Worm (Caenorhabditis elegans) whole organism, L4 larva: ENCODE measurements around the gene nspd-4.

Source experiments
- D1046.2 ChIP-seq: fragments of 200-800 bp; sonication (Bioruptor generic); IDR thresholded peaks from 2 replicates; pipeline ENCODE4 v1.3.6; 2022; ENCODE audit warnings: missing genetic modification characterization, missing compliant biosample characterization
- F10B5.3 ChIP-seq: sonication (generic microtip); optimal IDR thresholded peaks from 2 replicates; lab custom pipeline; 2016; ENCODE audit warnings: mild to moderate bottlenecking, missing genetic modification characterization, missing compliant biosample characterization
- F44E2.7 ChIP-seq: fragments of 200-800 bp; sonication (Bioruptor generic); IDR thresholded peaks from 2 replicates; pipeline ENCODE4 v2.1.2; 2022; ENCODE audit warnings: missing genetic modification characterization, missing compliant biosample characterization
- F49E8.2 ChIP-seq: sonication (generic microtip); optimal IDR thresholded peaks from 2 replicates; lab custom pipeline; 2016; ENCODE audit warnings: missing compliant biosample characterization, mild to moderate bottlenecking, missing genetic modification characterization, borderline replicate concordance
- T26A8.4 ChIP-seq: fragments of 200-800 bp; sonication (Bioruptor generic); IDR thresholded peaks from 2 replicates; pipeline ENCODE4 v1.3.6; 2022; ENCODE audit warnings: missing genetic modification characterization, missing compliant biosample characterization
- ZK546.5 ChIP-seq, 2 experiments: sonication (generic microtip); optimal IDR thresholded peaks; 2 replicates each; lab custom pipeline; 2017; ENCODE audit warnings: missing biosample characterization in 2 of 2, missing genetic modification characterization in 2 of 2
- aly-2 ChIP-seq: sonication (generic microtip); optimal IDR thresholded peaks from 2 replicates; lab custom pipeline; 2018; ENCODE audit warnings: missing biosample characterization, missing genetic modification characterization
- ama-1 ChIP-seq: fragments of 150-350 bp; optimal IDR thresholded peaks from 2 replicates; lab custom pipeline; 2014; ENCODE audit warnings: inconsistent platforms, mixed read lengths
- arid-1 ChIP-seq: fragments of 200-800 bp; sonication (Bioruptor generic); conservative IDR thresholded peaks from 2 replicates; pipeline ENCODE4 v1.3.6; 2022; ENCODE audit warnings: missing genetic modification reagents, missing genetic modification characterization, missing compliant biosample characterization
- attf-4 ChIP-seq: sonication (generic microtip); optimal IDR thresholded peaks from 3 replicates; lab custom pipeline; 2017; ENCODE audit warnings: missing biosample characterization, missing genetic modification characterization
- ceh-20 ChIP-seq: fragments of 200-800 bp; sonication (Bioruptor generic); IDR thresholded peaks from 2 replicates; pipeline ENCODE4 v1.3.6; 2022; ENCODE audit warnings: missing genetic modification reagents, missing genetic modification characterization, missing compliant biosample characterization
- ceh-28 ChIP-seq: fragments of 150-350 bp; optimal IDR thresholded peaks from 2 replicates; lab custom pipeline; 2014; ENCODE audit warnings: missing biosample characterization, missing genetic modification reagents, missing genetic modification characterization
- ceh-62 ChIP-seq: sonication (generic microtip); optimal IDR thresholded peaks from 2 replicates; lab custom pipeline; 2017; ENCODE audit warnings: missing biosample characterization, missing genetic modification characterization
- ctbp-1 ChIP-seq: fragments of 200-800 bp; sonication (Bioruptor generic); IDR thresholded peaks from 2 replicates; pipeline ENCODE4 v1.3.6; 2022; ENCODE audit warnings: missing genetic modification reagents, missing genetic modification characterization, missing compliant biosample characterization
- daf-16 ChIP-seq, 3 experiments: sonication (generic microtip); optimal IDR thresholded peaks; 2 replicates each; lab custom pipeline; 2016 to 2017; ENCODE audit warnings: missing genetic modification characterization in 3 of 3, missing genetic modification reagents in 3 of 3, mild to moderate bottlenecking in 2 of 3, missing compliant biosample characterization in 2 of 3, missing biosample characterization in 1 of 3, moderate library complexity in 1 of 3
- dmd-6 ChIP-seq: fragments of 200-800 bp; sonication (Bioruptor generic); IDR thresholded peaks from 2 replicates; pipeline ENCODE4 v1.3.6; 2022; ENCODE audit warnings: missing genetic modification reagents, missing genetic modification characterization, missing compliant biosample characterization
- dmd-9 ChIP-seq: fragments of 200-800 bp; sonication (Bioruptor generic); IDR thresholded peaks from 2 replicates; pipeline ENCODE4 v1.3.6; 2022; ENCODE audit warnings: missing genetic modification reagents, missing genetic modification characterization, missing compliant biosample characterization
- duxl-1 ChIP-seq: sonication (generic microtip); optimal IDR thresholded peaks from 2 replicates; lab custom pipeline; 2016; ENCODE audit warnings: mild to moderate bottlenecking, missing genetic modification characterization, moderate library complexity, missing compliant biosample characterization; ENCODE audit not compliant: poor library complexity
- dve-1 ChIP-seq: sonication (generic microtip); optimal IDR thresholded peaks from 2 replicates; lab custom pipeline; 2017; ENCODE audit warnings: antibody characterized with exemption, mild to moderate bottlenecking, missing genetic modification characterization, missing compliant biosample characterization; ENCODE audit not compliant: insufficient read depth
- fos-1 ChIP-seq: fragments of 150-350 bp; optimal IDR thresholded peaks from 2 replicates; lab custom pipeline; 2014; ENCODE audit warnings: missing biosample characterization, missing genetic modification characterization
- hlh-11 ChIP-seq: fragments of 200-800 bp; sonication (Bioruptor generic); optimal IDR thresholded peaks from 2 replicates; lab custom pipeline; 2018; ENCODE audit warnings: mild to moderate bottlenecking, missing genetic modification characterization, missing compliant biosample characterization
- hlh-30 ChIP-seq: sonication (generic microtip); optimal IDR thresholded peaks from 2 replicates; lab custom pipeline; 2017; ENCODE audit warnings: antibody characterized with exemption, mild to moderate bottlenecking, missing genetic modification characterization, missing compliant biosample characterization; ENCODE audit not compliant: insufficient read depth
- hmg-1.1 ChIP-seq: fragments of 200-800 bp; sonication (Bioruptor generic); IDR thresholded peaks from 2 replicates; pipeline ENCODE4 v1.3.6; 2022; ENCODE audit warnings: missing genetic modification reagents, missing genetic modification characterization, missing compliant biosample characterization
- lin-1 ChIP-seq: fragments of 200-800 bp; sonication (Bioruptor generic); IDR thresholded peaks from 2 replicates; pipeline ENCODE4 v1.3.6; 2022; ENCODE audit warnings: missing genetic modification reagents, missing genetic modification characterization, missing compliant biosample characterization
- lin-38 ChIP-seq: fragments of 200-800 bp; sonication (Bioruptor generic); IDR thresholded peaks from 2 replicates; pipeline ENCODE4 v1.3.6; 2022; ENCODE audit warnings: missing genetic modification reagents, missing genetic modification characterization, missing compliant biosample characterization
- lin-39 ChIP-seq: fragments of 150-350 bp; optimal IDR thresholded peaks from 2 replicates; lab custom pipeline; 2014; ENCODE audit warnings: missing biosample characterization, missing genetic modification reagents, missing genetic modification characterization
- lsy-2 ChIP-seq, 2 experiments: fragments of 150-350 bp in 1 of 2; sonication (generic microtip) in 1 of 2; optimal IDR thresholded peaks; 2 replicates each; lab custom pipeline; 2014 to 2017; ENCODE audit warnings: missing biosample characterization in 2 of 2, missing genetic modification characterization in 2 of 2
- mdl-1 ChIP-seq, 2 experiments: fragments of 150-350 bp in 1 of 2; sonication (generic microtip) in 1 of 2; optimal IDR thresholded peaks; 2 replicates each; lab custom pipeline; 2014 to 2017; ENCODE audit warnings: missing biosample characterization in 2 of 2, missing genetic modification characterization in 2 of 2
- mes-2 ChIP-seq: sonication (generic microtip); optimal IDR thresholded peaks from 2 replicates; lab custom pipeline; 2016; ENCODE audit warnings: missing genotype, mild to moderate bottlenecking, missing genetic modification characterization, missing compliant biosample characterization; ENCODE audit not compliant: poor library complexity, severe bottlenecking
- mxl-3 ChIP-seq: fragments of 200-800 bp; sonication (Bioruptor generic); optimal IDR thresholded peaks from 2 replicates; lab custom pipeline; 2018; ENCODE audit warnings: mild to moderate bottlenecking, missing genetic modification characterization, missing compliant biosample characterization
- nhr-10 ChIP-seq: fragments of 150-350 bp; optimal IDR thresholded peaks from 2 replicates; lab custom pipeline; 2014; ENCODE audit warnings: missing biosample characterization, missing genetic modification characterization
- nhr-25 ChIP-seq: sonication (generic microtip); optimal IDR thresholded peaks from 2 replicates; lab custom pipeline; 2017; ENCODE audit warnings: missing genetic modification characterization, mild to moderate bottlenecking, missing compliant biosample characterization, antibody characterized with exemption, moderate library complexity, borderline replicate concordance; ENCODE audit not compliant: insufficient read depth
- nhr-28 ChIP-seq: fragments of 150-350 bp; optimal IDR thresholded peaks from 2 replicates; lab custom pipeline; 2014; ENCODE audit warnings: missing biosample characterization, missing genetic modification characterization
- nhr-76 ChIP-seq: fragments of 150-350 bp; optimal IDR thresholded peaks from 2 replicates; lab custom pipeline; 2014; ENCODE audit warnings: missing biosample characterization, missing genetic modification characterization
- nhr-77 ChIP-seq: fragments of 150-350 bp; optimal IDR thresholded peaks from 2 replicates; lab custom pipeline; 2014; ENCODE audit warnings: missing biosample characterization, missing genetic modification characterization
- pha-4 ChIP-seq, 2 experiments: fragments of 150-350 bp in 1 of 2; fragments of 200-800 bp in 1 of 2; sonication (Bioruptor generic) in 1 of 2; IDR thresholded peaks in 1 of 2; optimal IDR thresholded peaks in 1 of 2; 2 replicates each; pipeline versions ENCODE4 v1.3.6 to Lab custom; 2014 to 2022; ENCODE audit warnings: missing genetic modification characterization in 2 of 2, missing genetic modification reagents in 2 of 2, missing biosample characterization in 1 of 2, missing compliant biosample characterization in 1 of 2
- php-3 ChIP-seq: fragments of 200-800 bp; sonication (Bioruptor generic); IDR thresholded peaks from 2 replicates; pipeline ENCODE4 v1.3.6; 2022; ENCODE audit warnings: missing genetic modification reagents, missing genetic modification characterization, missing compliant biosample characterization
- pqm-1 ChIP-seq: sonication (generic microtip); optimal IDR thresholded peaks from 2 replicates; lab custom pipeline; 2017; ENCODE audit warnings: missing biosample characterization, missing genetic modification characterization
- rbr-2 ChIP-seq: sonication (generic microtip); optimal IDR thresholded peaks from 2 replicates; lab custom pipeline; 2016; ENCODE audit warnings: missing genotype, missing genetic modification characterization, missing compliant biosample characterization
- saeg-2 ChIP-seq: fragments of 200-800 bp; sonication (Bioruptor generic); IDR thresholded peaks from 2 replicates; pipeline ENCODE4 v1.3.6; 2022; ENCODE audit warnings: missing genetic modification reagents, missing genetic modification characterization, missing compliant biosample characterization
- sdz-12 ChIP-seq: fragments of 200-800 bp; sonication (Bioruptor generic); optimal IDR thresholded peaks from 2 replicates; lab custom pipeline; 2018; ENCODE audit warnings: mild to moderate bottlenecking, missing genetic modification characterization, missing compliant biosample characterization
- spr-1 ChIP-seq: sonication (generic microtip); optimal IDR thresholded peaks from 2 replicates; lab custom pipeline; 2016; ENCODE audit warnings: mild to moderate bottlenecking, missing genetic modification characterization, missing compliant biosample characterization
- spr-3 ChIP-seq: fragments of 200-800 bp; sonication (Bioruptor generic); optimal IDR thresholded peaks from 2 replicates; lab custom pipeline; 2018; ENCODE audit warnings: mild to moderate bottlenecking, missing genetic modification characterization, missing compliant biosample characterization
- unc-62 ChIP-seq, 3 experiments: fragments of 150-350 bp in 1 of 3; sonication (generic microtip); optimal IDR thresholded peaks in 2 of 3; peaks in 1 of 3; 1 replicate in 1 of 3; 2 replicates in 2 of 3; lab custom pipeline; 2014 to 2017; ENCODE audit warnings: missing biosample characterization in 3 of 3, missing genetic modification characterization in 3 of 3, missing genetic modification reagents in 3 of 3, missing genotype in 1 of 3
- zag-1 ChIP-seq: fragments of 150-350 bp; optimal IDR thresholded peaks from 2 replicates; lab custom pipeline; 2014; ENCODE audit warnings: missing biosample characterization, missing genetic modification characterization
- zfp-3 ChIP-seq: fragments of 200-800 bp; sonication (Bioruptor generic); conservative IDR thresholded peaks from 2 replicates; pipeline ENCODE4 v1.3.6; 2022; ENCODE audit warnings: missing genetic modification reagents, missing genetic modification characterization, missing compliant biosample characterization
- ztf-11 ChIP-seq: fragments of 150-350 bp; optimal IDR thresholded peaks from 2 replicates; lab custom pipeline; 2014; ENCODE audit warnings: missing biosample characterization, missing genetic modification characterization

The nspd-4 gene

ce11 chrII:4857086-4857485 is 14.7 kb downstream of the nspd-4 start:
- TF ChIP-seq hmg-1.1 (GFP tag; lab: Robert Waterston, UW) = no peak
- no peak for TF ChIP-seq nhr-76 (tag; lab: Kevin White, UChicago)
- TF ChIP-seq mdl-1 (tag; optimal IDR thresholded peaks at IDR 0.05; lab: Kevin White, UChicago) = peak in 1 of 2 experiments; percentile 1
- peak; percentile 23 for TF ChIP-seq nhr-77 (tag; lab: Kevin White, UChicago)
- no peak; the same call in 1 of the 2 replicates for TF ChIP-seq ceh-20 (GFP tag; lab: Robert Waterston, UW)
- peak; percentile 52; the same call in 1 of the 2 replicates for TF ChIP-seq dmd-6 (GFP tag; lab: Robert Waterston, UW)
- no peak for TF ChIP-seq duxl-1 (tag; lab: Kevin White, UChicago)
- peak; percentile 36 for TF ChIP-seq hlh-30
- no peak for TF ChIP-seq fos-1 (tag; lab: Kevin White, UChicago)
- no peak for TF ChIP-seq daf-16 (GFP tag; optimal IDR thresholded peaks at IDR 0.05; lab: Kevin White, UChicago)
- TF ChIP-seq daf-16 (tag; optimal IDR thresholded peaks at IDR 0.05; lab: Kevin White, UChicago) = peak; percentile 81
- peak; percentile 48 for TF ChIP-seq dve-1
- TF ChIP-seq pqm-1 (tag; lab: Kevin White, UChicago) = peak; percentile 83
- TF ChIP-seq nhr-28 (tag; lab: Kevin White, UChicago) = peak; percentile 78
- peak; percentile 5 for TF ChIP-seq ceh-28 (tag; lab: Kevin White, UChicago)
- peak; percentile 61 for TF ChIP-seq mxl-3 (GFP tag; lab: Kevin White, UChicago)
- TF ChIP-seq ztf-11 (tag; lab: Kevin White, UChicago) = no peak
- TF ChIP-seq hlh-11 = peak; percentile 67
- peak in 1 of 2 experiments; percentile 27 for TF ChIP-seq lsy-2 (tag; optimal IDR thresholded peaks at IDR 0.05; lab: Kevin White, UChicago)
- TF ChIP-seq unc-62 (GFP tag; optimal IDR thresholded peaks at IDR 0.05 in 1 of 2; lab: Kevin White, UChicago) = peak in 1 of 2 experiments; percentile 20
- TF ChIP-seq unc-62 (tag; optimal IDR thresholded peaks at IDR 0.05; lab: Kevin White, UChicago) = no peak
- no peak for TF ChIP-seq pha-4 (GFP tag; IDR thresholded peaks at IDR 0.05; lab: Robert Waterston, UW)
- TF ChIP-seq pha-4 (tag; optimal IDR thresholded peaks at IDR 0.05; lab: Kevin White, UChicago) = peak; percentile 47
- TF ChIP-seq nhr-10 (tag; lab: Kevin White, UChicago) = no peak
- peak; percentile 48 for TF ChIP-seq mes-2 (tag; lab: Kevin White, UChicago)
- TF ChIP-seq sdz-12 = no peak

- TF ChIP-seq spr-3 (GFP tag; lab: Kevin White, UChicago) = no peak
- TF ChIP-seq ZK546.5 (tag; optimal IDR thresholded peaks at IDR 0.05; lab: Kevin White, UChicago) = no peak
- no peak for TF ChIP-seq zag-1 (tag; lab: Kevin White, UChicago)
- TF ChIP-seq lin-38 (GFP tag; lab: Robert Waterston, UW) = peak; percentile 35; the same call in 1 of the 2 replicates
- no peak for TF ChIP-seq pqm-1 (tag; lab: Kevin White, UChicago)
- TF ChIP-seq nhr-25 = no peak
- TF ChIP-seq dmd-9 (GFP tag; lab: Robert Waterston, UW) = no peak
- TF ChIP-seq php-3 (GFP tag; lab: Robert Waterston, UW) = 0 out of 2 replicates have a peak, but pooled peaks have one; percentile 6
- no peak for TF ChIP-seq ztf-11 (tag; lab: Kevin White, UChicago)
- TF ChIP-seq rbr-2 (tag; lab: Kevin White, UChicago) = no peak
- peak; percentile 70 for TF ChIP-seq T26A8.4
- TF ChIP-seq aly-2 = no peak
- no peak for TF ChIP-seq mdl-1 (tag; optimal IDR thresholded peaks at IDR 0.05; lab: Kevin White, UChicago)
- peak; percentile 25 for TF ChIP-seq ama-1 (lab: Kevin White, UChicago)
- TF ChIP-seq ctbp-1 (GFP tag; lab: Robert Waterston, UW) = no peak
- TF ChIP-seq pha-4 (GFP tag; IDR thresholded peaks at IDR 0.05; lab: Robert Waterston, UW) = peak; percentile 30; the same call in 1 of the 2 replicates
- TF ChIP-seq pha-4 (tag; optimal IDR thresholded peaks at IDR 0.05; lab: Kevin White, UChicago) = no peak
- TF ChIP-seq F49E8.2 = no peak
- TF ChIP-seq saeg-2 (GFP tag; lab: Robert Waterston, UW) = no peak
- TF ChIP-seq F10B5.3 (tag; lab: Kevin White, UChicago) = no peak
- no peak for TF ChIP-seq ceh-62 (tag; lab: Kevin White, UChicago)
- no peak for TF ChIP-seq mxl-3 (GFP tag; lab: Kevin White, UChicago)
- TF ChIP-seq lin-39 (tag; lab: Kevin White, UChicago) = no peak
- no peak for TF ChIP-seq zfp-3 (GFP tag; lab: Robert Waterston, UW)
- TF ChIP-seq arid-1 = no peak
- no peak for TF ChIP-seq lin-1 (GFP tag; lab: Robert Waterston, UW)
- TF ChIP-seq D1046.2 (GFP tag; lab: Robert Waterston, UW) = 0 out of 2 replicates have a peak, but pooled peaks have one; percentile 48
- no peak for TF ChIP-seq attf-4 (tag; lab: Kevin White, UChicago)
- TF ChIP-seq F44E2.7 (GFP tag; lab: Robert Waterston, UW) = no peak
- TF ChIP-seq spr-1 (tag; lab: Kevin White, UChicago) = no peak
Observed at ce11 chrII:4857873-4858364, 15.5 kb downstream of the nspd-4 start, which contains the start of gene F11G11.5. Gene F11G11.5, plus strand, starts transcription at chrII:4857923.
